Fruit fly (Drosophila melanogaster): Measurements from ENCODE around the gene mRpS2.

- no peak for TF ChIP-seq Sin3A (optimal IDR thresholded peaks at IDR 0.05)
- no peak for TF ChIP-seq psq (optimal IDR thresholded peaks at IDR 0.05)
- no peak for TF ChIP-seq Myc (optimal IDR thresholded peaks at IDR 0.05)
These were observed 35.9 kb upstream of the mRpS2 start for dm6 chr2L:4886132-4886531.

Data from Kc167 (cell line).